Worm (Caenorhabditis elegans) whole organism, L4 larva: ENCODE data around the gene ZK757.1.
A peak's percentile ranks its signal among the peaks of the same experiment; 100 is the strongest.

ENCODE experiments used
- F44E2.7 ChIP-seq: fragments of 200-800 bp; sonication (Bioruptor generic); IDR thresholded peaks from 2 replicates; pipeline ENCODE4 v2.1.2; 2022; ENCODE audit warnings: missing genetic modification characterization, missing compliant biosample characterization
- T20F7.1 ChIP-seq: fragments of 200-800 bp; sonication (Bioruptor generic); optimal IDR thresholded peaks from 2 replicates; lab custom pipeline; 2018; ENCODE audit warnings: mild to moderate bottlenecking, missing genetic modification characterization, missing compliant biosample characterization
- Y48G9A.11 ChIP-seq: fragments of 200-800 bp; sonication (Bioruptor generic); IDR thresholded peaks from 2 replicates; pipeline ENCODE4 v1.3.6; 2022; ENCODE audit warnings: missing genetic modification reagents, missing genetic modification characterization, missing compliant biosample characterization
- ZK546.5 ChIP-seq, 2 experiments: sonication (generic microtip); optimal IDR thresholded peaks; 2 replicates each; lab custom pipeline; 2017; ENCODE audit warnings: missing biosample characterization in 2 of 2, missing genetic modification characterization in 2 of 2
- aha-1 ChIP-seq: fragments of 150-350 bp; peaks from one replicate; lab custom pipeline; 2014; ENCODE audit warnings: missing biosample characterization, missing genetic modification characterization
- ama-1 ChIP-seq: fragments of 150-350 bp; optimal IDR thresholded peaks from 2 replicates; lab custom pipeline; 2014; ENCODE audit warnings: inconsistent platforms, mixed read lengths
- attf-4 ChIP-seq: sonication (generic microtip); optimal IDR thresholded peaks from 3 replicates; lab custom pipeline; 2017; ENCODE audit warnings: missing biosample characterization, missing genetic modification characterization
- ceh-28 ChIP-seq: fragments of 150-350 bp; optimal IDR thresholded peaks from 2 replicates; lab custom pipeline; 2014; ENCODE audit warnings: missing biosample characterization, missing genetic modification reagents, missing genetic modification characterization
- ceh-32 ChIP-seq: sonication (generic microtip); optimal IDR thresholded peaks from 2 replicates; lab custom pipeline; 2016; ENCODE audit warnings: mild to moderate bottlenecking, missing genetic modification characterization, missing compliant biosample characterization; ENCODE audit not compliant: poor library complexity
- daf-16 ChIP-seq, 3 experiments: sonication (generic microtip); optimal IDR thresholded peaks; 2 replicates each; lab custom pipeline; 2016 to 2017; ENCODE audit warnings: missing genetic modification characterization in 3 of 3, missing genetic modification reagents in 3 of 3, mild to moderate bottlenecking in 2 of 3, missing compliant biosample characterization in 2 of 3, missing biosample characterization in 1 of 3, moderate library complexity in 1 of 3
- daf-8 ChIP-seq: fragments of 200-800 bp; sonication (Bioruptor generic); IDR thresholded peaks from 2 replicates; pipeline ENCODE4 v1.3.6; 2022; ENCODE audit warnings: missing genetic modification characterization, missing compliant biosample characterization
- dmd-6 ChIP-seq: fragments of 200-800 bp; sonication (Bioruptor generic); IDR thresholded peaks from 2 replicates; pipeline ENCODE4 v1.3.6; 2022; ENCODE audit warnings: missing genetic modification reagents, missing genetic modification characterization, missing compliant biosample characterization
- dmd-9 ChIP-seq: fragments of 200-800 bp; sonication (Bioruptor generic); IDR thresholded peaks from 2 replicates; pipeline ENCODE4 v1.3.6; 2022; ENCODE audit warnings: missing genetic modification reagents, missing genetic modification characterization, missing compliant biosample characterization
- duxl-1 ChIP-seq: sonication (generic microtip); optimal IDR thresholded peaks from 2 replicates; lab custom pipeline; 2016; ENCODE audit warnings: mild to moderate bottlenecking, missing genetic modification characterization, moderate library complexity, missing compliant biosample characterization; ENCODE audit not compliant: poor library complexity
- dve-1 ChIP-seq: sonication (generic microtip); optimal IDR thresholded peaks from 2 replicates; lab custom pipeline; 2017; ENCODE audit warnings: antibody characterized with exemption, mild to moderate bottlenecking, missing genetic modification characterization, missing compliant biosample characterization; ENCODE audit not compliant: insufficient read depth
- egl-43 ChIP-seq: fragments of 200-800 bp; sonication (Bioruptor generic); IDR thresholded peaks from 2 replicates; pipeline ENCODE4 v1.3.6; 2022; ENCODE audit warnings: missing genetic modification reagents, missing genetic modification characterization, missing compliant biosample characterization
- fkh-10 ChIP-seq: fragments of 150-350 bp; optimal IDR thresholded peaks from 2 replicates; lab custom pipeline; 2014; ENCODE audit warnings: missing biosample characterization, missing genetic modification reagents, missing genetic modification characterization
- hlh-11 ChIP-seq: fragments of 200-800 bp; sonication (Bioruptor generic); optimal IDR thresholded peaks from 2 replicates; lab custom pipeline; 2018; ENCODE audit warnings: mild to moderate bottlenecking, missing genetic modification characterization, missing compliant biosample characterization
- hlh-30 ChIP-seq: sonication (generic microtip); optimal IDR thresholded peaks from 2 replicates; lab custom pipeline; 2017; ENCODE audit warnings: antibody characterized with exemption, mild to moderate bottlenecking, missing genetic modification characterization, missing compliant biosample characterization; ENCODE audit not compliant: insufficient read depth
- hmg-1.1 ChIP-seq: fragments of 200-800 bp; sonication (Bioruptor generic); IDR thresholded peaks from 2 replicates; pipeline ENCODE4 v1.3.6; 2022; ENCODE audit warnings: missing genetic modification reagents, missing genetic modification characterization, missing compliant biosample characterization
- jun-1 ChIP-seq: fragments of 150-350 bp; optimal IDR thresholded peaks from 2 replicates; lab custom pipeline; 2014; ENCODE audit warnings: missing biosample characterization, missing genetic modification reagents, missing genetic modification characterization
- lim-7 ChIP-seq: fragments of 200-800 bp; sonication (Bioruptor generic); IDR thresholded peaks from 2 replicates; pipeline ENCODE4 v1.3.6; 2022; ENCODE audit warnings: missing genetic modification characterization, missing compliant biosample characterization
- lir-3 ChIP-seq: sonication (generic microtip); optimal IDR thresholded peaks from 2 replicates; lab custom pipeline; 2016; ENCODE audit warnings: mild to moderate bottlenecking, missing genetic modification characterization, missing compliant biosample characterization
- lsy-2 ChIP-seq, 2 experiments: fragments of 150-350 bp in 1 of 2; sonication (generic microtip) in 1 of 2; optimal IDR thresholded peaks; 2 replicates each; lab custom pipeline; 2014 to 2017; ENCODE audit warnings: missing biosample characterization in 2 of 2, missing genetic modification characterization in 2 of 2
- madf-9 ChIP-seq: fragments of 200-800 bp; sonication (Bioruptor generic); conservative IDR thresholded peaks from 2 replicates; pipeline ENCODE4 v1.3.6; 2022; ENCODE audit warnings: missing genetic modification reagents, missing genetic modification characterization, missing compliant biosample characterization
- mes-2 ChIP-seq: sonication (generic microtip); optimal IDR thresholded peaks from 2 replicates; lab custom pipeline; 2016; ENCODE audit warnings: missing genotype, mild to moderate bottlenecking, missing genetic modification characterization, missing compliant biosample characterization; ENCODE audit not compliant: poor library complexity, severe bottlenecking
- mxl-2 ChIP-seq: fragments of 200-800 bp; sonication (Bioruptor generic); conservative IDR thresholded peaks from 2 replicates; pipeline ENCODE4 v1.3.6; 2022; ENCODE audit warnings: missing genetic modification reagents, missing genetic modification characterization, missing compliant biosample characterization
- mxl-3 ChIP-seq: fragments of 200-800 bp; sonication (Bioruptor generic); optimal IDR thresholded peaks from 2 replicates; lab custom pipeline; 2018; ENCODE audit warnings: mild to moderate bottlenecking, missing genetic modification characterization, missing compliant biosample characterization
- nhr-237 ChIP-seq: sonication (generic microtip); optimal IDR thresholded peaks from 2 replicates; lab custom pipeline; 2017; ENCODE audit warnings: missing biosample characterization, missing genetic modification characterization
- nhr-28 ChIP-seq: fragments of 150-350 bp; optimal IDR thresholded peaks from 2 replicates; lab custom pipeline; 2014; ENCODE audit warnings: missing biosample characterization, missing genetic modification characterization
- nhr-6 ChIP-seq: fragments of 150-350 bp; optimal IDR thresholded peaks from 2 replicates; lab custom pipeline; 2014; ENCODE audit warnings: missing biosample characterization, missing genetic modification characterization
- nhr-77 ChIP-seq: fragments of 150-350 bp; optimal IDR thresholded peaks from 2 replicates; lab custom pipeline; 2014; ENCODE audit warnings: missing biosample characterization, missing genetic modification characterization
- pha-4 ChIP-seq, 2 experiments: fragments of 150-350 bp in 1 of 2; fragments of 200-800 bp in 1 of 2; sonication (Bioruptor generic) in 1 of 2; IDR thresholded peaks in 1 of 2; optimal IDR thresholded peaks in 1 of 2; 2 replicates each; pipeline versions ENCODE4 v1.3.6 to Lab custom; 2014 to 2022; ENCODE audit warnings: missing genetic modification characterization in 2 of 2, missing genetic modification reagents in 2 of 2, missing biosample characterization in 1 of 2, missing compliant biosample characterization in 1 of 2
- php-3 ChIP-seq: fragments of 200-800 bp; sonication (Bioruptor generic); IDR thresholded peaks from 2 replicates; pipeline ENCODE4 v1.3.6; 2022; ENCODE audit warnings: missing genetic modification reagents, missing genetic modification characterization, missing compliant biosample characterization
- pqm-1 ChIP-seq: sonication (generic microtip); optimal IDR thresholded peaks from 2 replicates; lab custom pipeline; 2017; ENCODE audit warnings: missing biosample characterization, missing genetic modification characterization
- sdz-12 ChIP-seq: fragments of 200-800 bp; sonication (Bioruptor generic); optimal IDR thresholded peaks from 2 replicates; lab custom pipeline; 2018; ENCODE audit warnings: mild to moderate bottlenecking, missing genetic modification characterization, missing compliant biosample characterization
- skn-1 ChIP-seq: fragments of 150-350 bp; optimal IDR thresholded peaks from 2 replicates; lab custom pipeline; 2014; ENCODE audit warnings: missing biosample characterization, missing genetic modification characterization
- snpc-1.2 ChIP-seq: fragments of 200-800 bp; sonication (Bioruptor generic); IDR thresholded peaks from 2 replicates; pipeline ENCODE4 v1.3.6; 2022; ENCODE audit warnings: missing genetic modification reagents, missing genetic modification characterization, missing compliant biosample characterization
- spr-3 ChIP-seq: fragments of 200-800 bp; sonication (Bioruptor generic); optimal IDR thresholded peaks from 2 replicates; lab custom pipeline; 2018; ENCODE audit warnings: mild to moderate bottlenecking, missing genetic modification characterization, missing compliant biosample characterization
- unc-130 ChIP-seq: sonication (generic microtip); optimal IDR thresholded peaks from 2 replicates; lab custom pipeline; 2016; ENCODE audit warnings: missing genetic modification reagents, missing genetic modification characterization, missing compliant biosample characterization
- unc-62 ChIP-seq, 3 experiments: fragments of 150-350 bp in 1 of 3; sonication (generic microtip); optimal IDR thresholded peaks in 2 of 3; peaks in 1 of 3; 1 replicate in 1 of 3; 2 replicates in 2 of 3; lab custom pipeline; 2014 to 2017; ENCODE audit warnings: missing biosample characterization in 3 of 3, missing genetic modification characterization in 3 of 3, missing genetic modification reagents in 3 of 3, missing genotype in 1 of 3
- vab-7 ChIP-seq: fragments of 200-800 bp; sonication (Bioruptor generic); IDR thresholded peaks from 2 replicates; pipeline ENCODE4 v1.3.6; 2022; ENCODE audit warnings: missing genetic modification reagents, missing genetic modification characterization, missing compliant biosample characterization
- zag-1 ChIP-seq: fragments of 150-350 bp; optimal IDR thresholded peaks from 2 replicates; lab custom pipeline; 2014; ENCODE audit warnings: missing biosample characterization, missing genetic modification characterization
- zfp-2 ChIP-seq: sonication (generic microtip); optimal IDR thresholded peaks from 2 replicates; lab custom pipeline; 2016; ENCODE audit warnings: mild to moderate bottlenecking, missing genetic modification characterization, missing compliant biosample characterization
- ztf-7 ChIP-seq: fragments of 150-350 bp; optimal IDR thresholded peaks from 2 replicates; lab custom pipeline; 2014; ENCODE audit warnings: missing biosample characterization, missing genetic modification characterization

The ZK757.1 gene

DNA sequence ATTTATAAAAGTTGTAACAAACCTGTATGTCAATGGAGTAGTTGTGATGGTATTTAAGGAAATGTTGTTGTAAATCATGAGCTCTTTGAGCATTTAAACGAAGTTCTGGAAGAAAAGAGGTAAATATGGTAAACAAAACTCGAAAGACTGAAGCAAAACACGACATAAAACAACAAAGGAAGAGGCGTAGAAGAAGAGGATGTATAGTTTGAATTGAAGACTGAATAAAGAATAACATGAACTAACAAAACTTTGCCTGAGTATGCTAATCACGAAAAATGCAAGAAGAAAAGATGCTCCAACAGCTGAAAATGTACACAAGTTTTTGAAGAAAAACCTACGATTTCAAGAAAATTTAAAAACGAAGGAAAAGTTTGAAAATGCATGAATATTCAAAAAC lies at the start of gene ZK757.1:
Gene ZK757.1, minus strand, starts transcription at position 101 of the 400 bp plus-strand sequence.
- TF ChIP-seq madf-9 (GFP tag; lab: Robert Waterston, UW), result no peak
- no peak for TF ChIP-seq hlh-30
- TF ChIP-seq ceh-32 (tag; lab: Kevin White, UChicago), result no peak
- TF ChIP-seq hmg-1.1, result no peak
- TF ChIP-seq dmd-6, result no peak
- TF ChIP-seq ceh-28 (tag; lab: Kevin White, UChicago), result no peak
- TF ChIP-seq zfp-2 (tag; lab: Kevin White, UChicago), result no peak
- TF ChIP-seq duxl-1 (tag; lab: Kevin White, UChicago), result no peak
- TF ChIP-seq ama-1 (lab: Kevin White, UChicago), result no peak
- TF ChIP-seq mxl-2 (GFP tag; lab: Robert Waterston, UW), result no peak

DNA sequence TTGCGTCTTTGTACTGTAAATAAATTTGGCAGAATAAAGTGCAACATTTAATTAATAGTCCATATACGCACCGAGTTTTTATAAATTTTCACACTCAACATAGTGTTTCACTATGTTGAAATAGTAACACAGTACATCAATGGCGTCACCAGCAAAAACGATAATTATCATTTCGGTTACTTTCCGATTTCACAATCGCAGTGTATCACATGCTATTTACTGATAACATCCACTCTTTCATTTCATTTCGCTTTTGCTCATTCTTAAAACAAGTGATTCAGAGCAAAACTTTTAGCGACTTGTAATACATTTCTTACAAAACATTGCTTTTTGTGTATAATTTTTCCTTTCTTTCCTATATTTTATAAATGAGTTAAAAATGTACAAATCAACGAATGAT lies 42.8 kb upstream of the ZK757.1 start, which contains the start of gene cbp-3:
Gene cbp-3, plus strand, starts transcription at position 272 of the 400 bp plus-strand sequence.
- peak; percentile 67 for TF ChIP-seq hlh-30
- TF ChIP-seq pqm-1 (tag; lab: Kevin White, UChicago), result peak; percentile 94
- TF ChIP-seq aha-1 (tag; lab: Kevin White, UChicago), result peak; percentile 59
- peak; percentile 76 for TF ChIP-seq dmd-6
- no peak for TF ChIP-seq daf-16 (GFP tag; optimal IDR thresholded peaks at IDR 0.05; lab: Kevin White, UChicago)
- TF ChIP-seq daf-16 (tag; optimal IDR thresholded peaks at IDR 0.05; lab: Kevin White, UChicago), result peak; percentile 99
- TF ChIP-seq spr-3, result no peak
- no peak for TF ChIP-seq nhr-6
- peak; percentile 40 for TF ChIP-seq nhr-77 (tag; lab: Kevin White, UChicago)
- TF ChIP-seq nhr-28 (tag; lab: Kevin White, UChicago), result peak; percentile 61
- TF ChIP-seq lsy-2 (tag; optimal IDR thresholded peaks at IDR 0.05; lab: Kevin White, UChicago), result peak in 1 of 2 experiments; percentile 3
- TF ChIP-seq php-3 (GFP tag; lab: Robert Waterston, UW), result 0 out of 2 replicates have a peak, but pooled peaks have one; percentile 12
- no peak for TF ChIP-seq zag-1
- no peak for TF ChIP-seq ztf-7 (tag; lab: Kevin White, UChicago)
- no peak for TF ChIP-seq ZK546.5 (tag; optimal IDR thresholded peaks at IDR 0.05; lab: Kevin White, UChicago)
- TF ChIP-seq T20F7.1 (GFP tag; lab: Kevin White, UChicago), result peak; percentile 14
- TF ChIP-seq hlh-11 (tag; lab: Kevin White, UChicago), result peak; percentile 49
- no peak for TF ChIP-seq F44E2.7
- TF ChIP-seq dmd-9 (GFP tag; lab: Robert Waterston, UW), result no peak
- peak; percentile 25 for TF ChIP-seq mxl-3
- peak; percentile 75 for TF ChIP-seq dve-1 (tag; lab: Kevin White, UChicago)
- TF ChIP-seq, all 104 proteins: peak for 13

DNA sequence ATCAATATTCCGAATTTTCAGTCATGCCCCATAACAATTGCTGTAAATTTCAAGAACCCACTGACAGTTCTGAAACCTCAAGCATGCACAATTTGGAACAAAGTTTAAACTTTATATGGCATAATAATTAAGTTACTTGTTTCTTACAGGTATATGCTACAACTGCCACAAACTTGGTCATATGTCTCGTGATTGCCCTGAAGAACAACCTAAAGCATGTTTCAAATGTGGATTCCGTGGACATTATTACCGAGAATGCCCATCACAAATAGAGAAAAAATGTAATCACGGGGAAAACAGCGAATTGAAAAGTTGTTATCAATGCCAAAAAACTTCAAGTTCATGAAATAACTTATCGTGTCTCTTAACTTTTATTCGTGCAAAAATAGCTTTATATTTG lies 42.1 kb upstream of the ZK757.1 start:
- TF ChIP-seq lsy-2 (tag; optimal IDR thresholded peaks at IDR 0.05; lab: Kevin White, UChicago) (no peak), skn-1 (tag; lab: Kevin White, UChicago) (no peak), dmd-9 (GFP tag; lab: Robert Waterston, UW) (no peak), attf-4 (tag; lab: Kevin White, UChicago) (no peak), hlh-11 (tag; lab: Kevin White, UChicago) (peak; percentile 34), ZK546.5 (tag; optimal IDR thresholded peaks at IDR 0.05; lab: Kevin White, UChicago) (no peak), F44E2.7 (no peak), lim-7 (GFP tag; lab: Robert Waterston, UW) (no peak), pqm-1 (tag; lab: Kevin White, UChicago) (no peak), nhr-28 (tag; lab: Kevin White, UChicago) (peak; percentile 0), egl-43 (no peak), lir-3 (tag; lab: Kevin White, UChicago) (no peak), snpc-1.2 (no peak), fkh-10 (GFP tag; lab: Kevin White, UChicago) (no peak), unc-62 (GFP tag; optimal IDR thresholded peaks at IDR 0.05 in 1 of 2; lab: Kevin White, UChicago) (no peak), unc-62 (tag; optimal IDR thresholded peaks at IDR 0.05; lab: Kevin White, UChicago) (no peak), daf-8 (GFP tag; lab: Robert Waterston, UW) (no peak), daf-16 (GFP tag; optimal IDR thresholded peaks at IDR 0.05; lab: Kevin White, UChicago) (no peak), daf-16 (tag; optimal IDR thresholded peaks at IDR 0.05; lab: Kevin White, UChicago) (peak; percentile 48), T20F7.1 (GFP tag; lab: Kevin White, UChicago) (no peak), mes-2 (tag; lab: Kevin White, UChicago) (no peak), unc-130 (no peak), jun-1 (tag; lab: Kevin White, UChicago) (no peak), Y48G9A.11 (GFP tag; lab: Robert Waterston, UW) (no peak), zfp-2 (tag; lab: Kevin White, UChicago) (no peak), sdz-12 (GFP tag; lab: Kevin White, UChicago) (no peak), dmd-6 (peak; percentile 44), pha-4 (GFP tag; IDR thresholded peaks at IDR 0.05; lab: Robert Waterston, UW) (no peak), pha-4 (tag; optimal IDR thresholded peaks at IDR 0.05; lab: Kevin White, UChicago) (no peak), nhr-237 (tag; lab: Kevin White, UChicago) (no peak), vab-7 (GFP tag; lab: Robert Waterston, UW) (no peak)
